Worm (Caenorhabditis elegans) whole organism, L1 larva: Measurements from ENCODE around the gene srg-2.

Experiments used
- aly-2 ChIP-seq: fragments of 150-350 bp; optimal IDR thresholded peaks from 2 replicates; lab custom pipeline; 2014; ENCODE audit warnings: missing biosample characterization, missing genetic modification characterization
- ama-1 ChIP-seq: fragments of 150-350 bp; optimal IDR thresholded peaks from 2 replicates; lab custom pipeline; 2014
- ceh-88 ChIP-seq: fragments of 200-800 bp; sonication (Bioruptor generic); IDR thresholded peaks from 2 replicates; pipeline ENCODE4 v1.3.6; 2022; ENCODE audit warnings: missing genetic modification characterization, missing compliant biosample characterization
- elt-3 ChIP-seq, 6 experiments: fragments of 150-350 bp in 1 of 6; sonication (generic microtip); optimal IDR thresholded peaks; 2 replicates each; lab custom pipeline; 2017 to 2018; ENCODE audit warnings: missing biosample characterization in 6 of 6, missing genetic modification characterization in 6 of 6, inconsistent platforms in 1 of 6
- hlh-4 ChIP-seq: sonication (generic microtip); optimal IDR thresholded peaks from 2 replicates; lab custom pipeline; 2016; ENCODE audit warnings: mild to moderate bottlenecking, missing genetic modification characterization, missing compliant biosample characterization
- mdl-1 ChIP-seq, 2 experiments: fragments of 150-350 bp; optimal IDR thresholded peaks; 2 replicates each; lab custom pipeline; 2014 to 2017; ENCODE audit warnings: missing biosample characterization in 2 of 2, missing genetic modification characterization in 2 of 2, inconsistent platforms in 1 of 2
- mep-1 ChIP-seq: fragments of 150-350 bp; optimal IDR thresholded peaks from 2 replicates; lab custom pipeline; 2014; ENCODE audit warnings: missing biosample characterization, missing genetic modification characterization
- tbx-2 ChIP-seq: sonication (generic microtip); optimal IDR thresholded peaks from 2 replicates; lab custom pipeline; 2016; ENCODE audit warnings: missing genetic modification characterization, missing compliant biosample characterization
- ztf-11 ChIP-seq, 2 experiments: sonication (generic microtip); optimal IDR thresholded peaks; 2 replicates each; lab custom pipeline; 2016 to 2017; ENCODE audit warnings: missing genetic modification characterization in 2 of 2, missing biosample characterization in 1 of 2, missing compliant biosample characterization in 1 of 2

DNA sequence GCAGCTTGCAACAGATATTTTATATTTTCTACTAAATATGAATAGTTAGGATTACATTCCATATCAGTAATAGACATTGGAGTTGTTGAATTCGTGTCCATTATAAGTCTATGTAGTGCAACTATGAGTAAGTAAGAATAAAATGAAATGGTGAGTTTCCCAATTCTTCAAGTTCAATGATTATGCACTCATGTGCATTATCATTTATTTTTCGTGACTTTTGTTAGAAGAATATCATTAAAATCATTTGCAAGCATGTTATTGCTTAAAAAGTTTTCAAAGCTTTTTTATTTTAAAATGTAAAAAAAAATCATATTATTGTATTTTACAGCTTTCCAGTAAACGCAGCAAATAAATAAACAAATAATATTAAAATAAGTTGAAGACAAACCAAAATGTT lies 3.3 kb downstream of the srg-2 start, which contains the start of gene srg-9:
- TF ChIP-seq elt-3 (tag; optimal IDR thresholded peaks at IDR 0.05; lab: Kevin White, UChicago), result no peak
- TF ChIP-seq ama-1 (lab: Kevin White, UChicago), result no peak
- TF ChIP-seq ztf-11 (tag; optimal IDR thresholded peaks at IDR 0.05; lab: Kevin White, UChicago), result no peak
- TF ChIP-seq ceh-88 (GFP tag; lab: Robert Waterston, UW), result no peak
- TF ChIP-seq tbx-2 (tag; lab: Kevin White, UChicago), result no peak
- TF ChIP-seq hlh-4 (tag; lab: Kevin White, UChicago), result no peak
- TF ChIP-seq aly-2 (tag; lab: Kevin White, UChicago), result no peak
- TF ChIP-seq mdl-1 (tag; optimal IDR thresholded peaks at IDR 0.05; lab: Kevin White, UChicago), result no peak
- no peak for TF ChIP-seq mep-1
